Fruit fly (Drosophila melanogaster): ENCODE results near the gene sgl.

The sgl gene

DNA sequence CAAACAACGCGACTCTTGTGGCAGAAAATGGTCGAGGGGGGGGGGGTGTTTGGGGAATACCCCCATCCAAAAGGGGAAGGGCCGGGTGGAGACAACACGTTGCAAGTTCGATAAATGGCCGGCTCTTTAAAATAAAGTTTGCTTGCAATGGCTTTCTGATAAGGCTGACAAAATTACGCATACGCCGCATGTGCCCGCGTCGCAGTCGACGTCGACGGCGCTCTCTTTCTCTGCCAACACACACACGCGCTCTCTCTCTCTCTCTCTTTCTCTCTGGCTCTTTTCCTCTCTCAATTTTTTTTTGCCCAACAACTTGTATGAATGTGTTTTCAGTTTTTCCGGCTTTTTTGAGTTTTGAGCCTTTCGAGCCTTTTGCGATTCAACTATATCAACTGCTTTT, 32.9 kb upstream of the sgl start (continued):
- TF ChIP-seq D (optimal IDR thresholded peaks at IDR 0.05) (no peak), D (GFP tag; optimal IDR thresholded peaks at IDR 0.05) (no peak), CG17802 (tag; optimal IDR thresholded peaks at IDR 0.05) (no peak), bbx (GFP tag; IDR thresholded peaks at IDR 0.05; ENCODE audit: partially characterized antibody) (no peak; the same call in 1 of the 2 replicates), Scr (GFP tag; IDR thresholded peaks at IDR 0.05; ENCODE audit: partially characterized antibody) (no peak), CG7556 (GFP tag; optimal IDR thresholded peaks at IDR 0.05) (no peak), CG10431 (GFP tag; optimal IDR thresholded peaks at IDR 0.05) (no peak), CG43689 (GFP tag; IDR thresholded peaks at IDR 0.05) (no peak), prd (optimal IDR thresholded peaks at IDR 0.05) (no peak), prd (GFP tag; IDR thresholded peaks at IDR 0.05) (no peak), Elba2 (GFP tag; optimal IDR thresholded peaks at IDR 0.05) (no peak), ap (GFP tag; IDR thresholded peaks at IDR 0.05) (no peak), grn (GFP tag; optimal IDR thresholded peaks at IDR 0.05) (no peak), C15 (GFP tag; IDR thresholded peaks at IDR 0.05) (no peak), Meics (GFP tag; optimal IDR thresholded peaks at IDR 0.05) (no peak), CG32532 (GFP tag; IDR thresholded peaks at IDR 0.05) (no peak; the same call in 1 of the 2 replicates), GATAe (GFP tag; conservative IDR thresholded peaks at IDR 0.05) (no peak), CG17359 (tag; optimal IDR thresholded peaks at IDR 0.05) (no peak), scrt (GFP tag; optimal IDR thresholded peaks at IDR 0.05) (peak; percentile 31), lilli (GFP tag; optimal IDR thresholded peaks at IDR 0.05) (no peak), CG10565 (GFP tag; optimal IDR thresholded peaks at IDR 0.05) (no peak), Kr (GFP tag; optimal IDR thresholded peaks at IDR 0.05) (no peak), CG2116 (GFP tag; optimal IDR thresholded peaks at IDR 0.05) (no peak), sens (GFP tag) (no peak), fd64A (GFP tag; optimal IDR thresholded peaks at IDR 0.05) (no peak), CG11696 (GFP tag; IDR thresholded peaks at IDR 0.05) (no peak)

DNA sequence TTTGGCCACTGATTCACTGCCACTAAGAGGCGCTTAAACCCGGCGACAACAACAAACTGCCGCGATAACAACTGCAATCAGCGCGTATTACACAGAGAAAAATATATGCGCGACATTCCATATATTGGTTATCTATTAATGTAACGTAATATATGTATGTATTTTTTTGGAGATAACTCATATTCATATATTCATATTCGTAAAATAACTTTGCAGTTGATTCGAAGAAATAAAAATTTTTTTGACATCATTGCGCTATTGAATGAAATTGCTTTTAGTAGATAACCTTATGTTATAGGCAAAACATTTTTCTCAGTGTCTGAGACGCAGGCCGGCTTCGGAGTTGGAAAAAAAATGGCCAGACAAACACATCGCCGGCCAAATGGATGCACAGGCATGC, 32.3 kb upstream of the sgl start:
- TF ChIP-seq CG1602 (GFP tag; optimal IDR thresholded peaks at IDR 0.05) (no peak), CG31441 (GFP tag; IDR thresholded peaks at IDR 0.05) (peak; percentile 34; the same call in 1 of the 2 replicates), ind (GFP tag; optimal IDR thresholded peaks at IDR 0.05) (peak; percentile 14), Oli (tag; optimal IDR thresholded peaks at IDR 0.05) (peak; percentile 34), grau (tag; optimal IDR thresholded peaks at IDR 0.05) (peak; percentile 24), CG1832 (GFP tag; optimal IDR thresholded peaks at IDR 0.05) (no peak), phol (tag; optimal IDR thresholded peaks at IDR 0.05) (peak; percentile 41), Asciz (GFP tag; optimal IDR thresholded peaks at IDR 0.05) (no peak), Sox102F (GFP tag; optimal IDR thresholded peaks at IDR 0.05) (peak; percentile 30), Ada2b (GFP tag; IDR thresholded peaks at IDR 0.05) (0 out of 2 replicates have a peak, but pooled peaks have one; percentile 12), seq (GFP tag; IDR thresholded peaks at IDR 0.05) (peak; percentile 30; the same call in 1 of the 2 replicates), Rfx (GFP tag; IDR thresholded peaks at IDR 0.05) (0 out of 2 replicates have a peak, but pooled peaks have one; percentile 10), nmo (GFP tag; optimal IDR thresholded peaks at IDR 0.05) (peak; percentile 20), dysf (GFP tag; IDR thresholded peaks at IDR 0.05) (peak; percentile 45; the same call in 2 of the 3 replicates), hkb (optimal IDR thresholded peaks at IDR 0.05) (no peak), hkb (GFP tag; IDR thresholded peaks at IDR 0.05) (0 out of 2 replicates have a peak, but pooled peaks have one; percentile 16), lov (optimal IDR thresholded peaks at IDR 0.05) (no peak), lov (GFP tag; IDR thresholded peaks at IDR 0.05) (no peak), CG11504 (tag; optimal IDR thresholded peaks at IDR 0.05) (peak; percentile 61), Hr51 (GFP tag; optimal IDR thresholded peaks at IDR 0.05) (peak in 1 of 2 experiments; percentile 51), CoRest (tag; optimal IDR thresholded peaks at IDR 0.05) (peak; percentile 43), CG10979 (tag; optimal IDR thresholded peaks at IDR 0.05) (peak; percentile 4), CG12659 (GFP tag; optimal IDR thresholded peaks at IDR 0.05) (peak; percentile 16), gem (tag; optimal IDR thresholded peaks at IDR 0.05) (peak; percentile 41), Med (GFP tag) (peak; percentile 64), dmrt99B (tag; optimal IDR thresholded peaks at IDR 0.05) (peak; percentile 52), luna (GFP tag; optimal IDR thresholded peaks at IDR 0.05) (no peak)

All from whole organism, embryonic.